Worm (Caenorhabditis elegans) whole organism, L4 larva: Measurements from ENCODE around the gene frpr-7.

ENCODE experiments used
- D1046.2 ChIP-seq: fragments of 200-800 bp; sonication (Bioruptor generic); IDR thresholded peaks from 2 replicates; pipeline ENCODE4 v1.3.6; 2022; ENCODE audit warnings: missing genetic modification characterization, missing compliant biosample characterization
- F26F4.8 ChIP-seq: fragments of 200-800 bp; sonication (Bioruptor generic); conservative IDR thresholded peaks from 2 replicates; pipeline ENCODE4 v1.3.6; 2022; ENCODE audit warnings: missing genetic modification characterization, missing compliant biosample characterization
- F44E2.7 ChIP-seq: fragments of 200-800 bp; sonication (Bioruptor generic); IDR thresholded peaks from 2 replicates; pipeline ENCODE4 v2.1.2; 2022; ENCODE audit warnings: missing genetic modification characterization, missing compliant biosample characterization
- F49E8.2 ChIP-seq: sonication (generic microtip); optimal IDR thresholded peaks from 2 replicates; lab custom pipeline; 2016; ENCODE audit warnings: missing compliant biosample characterization, mild to moderate bottlenecking, missing genetic modification characterization, borderline replicate concordance
- T20F7.1 ChIP-seq: fragments of 200-800 bp; sonication (Bioruptor generic); optimal IDR thresholded peaks from 2 replicates; lab custom pipeline; 2018; ENCODE audit warnings: mild to moderate bottlenecking, missing genetic modification characterization, missing compliant biosample characterization
- Y48G9A.11 ChIP-seq: fragments of 200-800 bp; sonication (Bioruptor generic); IDR thresholded peaks from 2 replicates; pipeline ENCODE4 v1.3.6; 2022; ENCODE audit warnings: missing genetic modification reagents, missing genetic modification characterization, missing compliant biosample characterization
- Y75B8A.6 ChIP-seq: fragments of 200-800 bp; sonication (Bioruptor generic); IDR thresholded peaks from 2 replicates; pipeline ENCODE4 v1.3.6; 2022; ENCODE audit warnings: missing genetic modification reagents, missing genetic modification characterization, missing compliant biosample characterization
- aha-1 ChIP-seq: fragments of 150-350 bp; peaks from one replicate; lab custom pipeline; 2014; ENCODE audit warnings: missing biosample characterization, missing genetic modification characterization
- aly-2 ChIP-seq: sonication (generic microtip); optimal IDR thresholded peaks from 2 replicates; lab custom pipeline; 2018; ENCODE audit warnings: missing biosample characterization, missing genetic modification characterization
- arid-1 ChIP-seq: fragments of 200-800 bp; sonication (Bioruptor generic); conservative IDR thresholded peaks from 2 replicates; pipeline ENCODE4 v1.3.6; 2022; ENCODE audit warnings: missing genetic modification reagents, missing genetic modification characterization, missing compliant biosample characterization
- ceh-20 ChIP-seq: fragments of 200-800 bp; sonication (Bioruptor generic); IDR thresholded peaks from 2 replicates; pipeline ENCODE4 v1.3.6; 2022; ENCODE audit warnings: missing genetic modification reagents, missing genetic modification characterization, missing compliant biosample characterization
- ceh-32 ChIP-seq: sonication (generic microtip); optimal IDR thresholded peaks from 2 replicates; lab custom pipeline; 2016; ENCODE audit warnings: mild to moderate bottlenecking, missing genetic modification characterization, missing compliant biosample characterization; ENCODE audit not compliant: poor library complexity
- cey-2 ChIP-seq: sonication (generic microtip); optimal IDR thresholded peaks from 3 replicates; lab custom pipeline; 2017; ENCODE audit warnings: missing genetic modification characterization, mild to moderate bottlenecking, missing compliant biosample characterization, antibody characterized with exemption, borderline replicate concordance; ENCODE audit not compliant: insufficient read depth
- ctbp-1 ChIP-seq: fragments of 200-800 bp; sonication (Bioruptor generic); IDR thresholded peaks from 2 replicates; pipeline ENCODE4 v1.3.6; 2022; ENCODE audit warnings: missing genetic modification reagents, missing genetic modification characterization, missing compliant biosample characterization
- daf-16 ChIP-seq, 3 experiments: sonication (generic microtip); optimal IDR thresholded peaks; 2 replicates each; lab custom pipeline; 2016 to 2017; ENCODE audit warnings: missing genetic modification characterization in 3 of 3, missing genetic modification reagents in 3 of 3, mild to moderate bottlenecking in 2 of 3, missing compliant biosample characterization in 2 of 3, missing biosample characterization in 1 of 3, moderate library complexity in 1 of 3
- daf-19 ChIP-seq: fragments of 200-800 bp; sonication (Bioruptor generic); conservative IDR thresholded peaks from 2 replicates; pipeline ENCODE4 v1.3.6; 2022; ENCODE audit warnings: missing genetic modification characterization, missing compliant biosample characterization
- dmd-6 ChIP-seq: fragments of 200-800 bp; sonication (Bioruptor generic); IDR thresholded peaks from 2 replicates; pipeline ENCODE4 v1.3.6; 2022; ENCODE audit warnings: missing genetic modification reagents, missing genetic modification characterization, missing compliant biosample characterization
- dmd-9 ChIP-seq: fragments of 200-800 bp; sonication (Bioruptor generic); IDR thresholded peaks from 2 replicates; pipeline ENCODE4 v1.3.6; 2022; ENCODE audit warnings: missing genetic modification reagents, missing genetic modification characterization, missing compliant biosample characterization
- duxl-1 ChIP-seq: sonication (generic microtip); optimal IDR thresholded peaks from 2 replicates; lab custom pipeline; 2016; ENCODE audit warnings: mild to moderate bottlenecking, missing genetic modification characterization, moderate library complexity, missing compliant biosample characterization; ENCODE audit not compliant: poor library complexity
- dve-1 ChIP-seq: sonication (generic microtip); optimal IDR thresholded peaks from 2 replicates; lab custom pipeline; 2017; ENCODE audit warnings: antibody characterized with exemption, mild to moderate bottlenecking, missing genetic modification characterization, missing compliant biosample characterization; ENCODE audit not compliant: insufficient read depth
- egl-43 ChIP-seq: fragments of 200-800 bp; sonication (Bioruptor generic); IDR thresholded peaks from 2 replicates; pipeline ENCODE4 v1.3.6; 2022; ENCODE audit warnings: missing genetic modification reagents, missing genetic modification characterization, missing compliant biosample characterization
- fkh-10 ChIP-seq: fragments of 150-350 bp; optimal IDR thresholded peaks from 2 replicates; lab custom pipeline; 2014; ENCODE audit warnings: missing biosample characterization, missing genetic modification reagents, missing genetic modification characterization
- fos-1 ChIP-seq: fragments of 150-350 bp; optimal IDR thresholded peaks from 2 replicates; lab custom pipeline; 2014; ENCODE audit warnings: missing biosample characterization, missing genetic modification characterization
- hlh-30 ChIP-seq: sonication (generic microtip); optimal IDR thresholded peaks from 2 replicates; lab custom pipeline; 2017; ENCODE audit warnings: antibody characterized with exemption, mild to moderate bottlenecking, missing genetic modification characterization, missing compliant biosample characterization; ENCODE audit not compliant: insufficient read depth
- hmg-1.1 ChIP-seq: fragments of 200-800 bp; sonication (Bioruptor generic); IDR thresholded peaks from 2 replicates; pipeline ENCODE4 v1.3.6; 2022; ENCODE audit warnings: missing genetic modification reagents, missing genetic modification characterization, missing compliant biosample characterization
- lim-7 ChIP-seq: fragments of 200-800 bp; sonication (Bioruptor generic); IDR thresholded peaks from 2 replicates; pipeline ENCODE4 v1.3.6; 2022; ENCODE audit warnings: missing genetic modification characterization, missing compliant biosample characterization
- lin-13 ChIP-seq: fragments of 150-350 bp; optimal IDR thresholded peaks from 2 replicates; lab custom pipeline; 2014; ENCODE audit warnings: missing biosample characterization, missing genetic modification reagents, missing genetic modification characterization
- lin-38 ChIP-seq: fragments of 200-800 bp; sonication (Bioruptor generic); IDR thresholded peaks from 2 replicates; pipeline ENCODE4 v1.3.6; 2022; ENCODE audit warnings: missing genetic modification reagents, missing genetic modification characterization, missing compliant biosample characterization
- madf-9 ChIP-seq: fragments of 200-800 bp; sonication (Bioruptor generic); conservative IDR thresholded peaks from 2 replicates; pipeline ENCODE4 v1.3.6; 2022; ENCODE audit warnings: missing genetic modification reagents, missing genetic modification characterization, missing compliant biosample characterization
- mdl-1 ChIP-seq, 2 experiments: fragments of 150-350 bp in 1 of 2; sonication (generic microtip) in 1 of 2; optimal IDR thresholded peaks; 2 replicates each; lab custom pipeline; 2014 to 2017; ENCODE audit warnings: missing biosample characterization in 2 of 2, missing genetic modification characterization in 2 of 2
- mdt-29 ChIP-seq: fragments of 200-800 bp; sonication (Bioruptor generic); IDR thresholded peaks from 2 replicates; pipeline ENCODE4 v1.3.6; 2022; ENCODE audit warnings: missing genetic modification reagents, missing genetic modification characterization, missing compliant biosample characterization
- mep-1 ChIP-seq: fragments of 150-350 bp; sonication (generic microtip); optimal IDR thresholded peaks from 3 replicates; lab custom pipeline; 2014; ENCODE audit warnings: missing biosample characterization, missing genetic modification characterization
- mes-2 ChIP-seq: sonication (generic microtip); optimal IDR thresholded peaks from 2 replicates; lab custom pipeline; 2016; ENCODE audit warnings: missing genotype, mild to moderate bottlenecking, missing genetic modification characterization, missing compliant biosample characterization; ENCODE audit not compliant: poor library complexity, severe bottlenecking
- nhr-48 ChIP-seq: sonication (generic microtip); optimal IDR thresholded peaks from 2 replicates; lab custom pipeline; 2016; ENCODE audit warnings: mild to moderate bottlenecking, missing genetic modification characterization, missing compliant biosample characterization
- pha-4 ChIP-seq, 2 experiments: fragments of 150-350 bp in 1 of 2; fragments of 200-800 bp in 1 of 2; sonication (Bioruptor generic) in 1 of 2; IDR thresholded peaks in 1 of 2; optimal IDR thresholded peaks in 1 of 2; 2 replicates each; pipeline versions ENCODE4 v1.3.6 to Lab custom; 2014 to 2022; ENCODE audit warnings: missing genetic modification characterization in 2 of 2, missing genetic modification reagents in 2 of 2, missing biosample characterization in 1 of 2, missing compliant biosample characterization in 1 of 2
- php-3 ChIP-seq: fragments of 200-800 bp; sonication (Bioruptor generic); IDR thresholded peaks from 2 replicates; pipeline ENCODE4 v1.3.6; 2022; ENCODE audit warnings: missing genetic modification reagents, missing genetic modification characterization, missing compliant biosample characterization
- saeg-2 ChIP-seq: fragments of 200-800 bp; sonication (Bioruptor generic); IDR thresholded peaks from 2 replicates; pipeline ENCODE4 v1.3.6; 2022; ENCODE audit warnings: missing genetic modification reagents, missing genetic modification characterization, missing compliant biosample characterization
- snpc-4 ChIP-seq: fragments of 150-350 bp; optimal IDR thresholded peaks from 2 replicates; lab custom pipeline; 2014; ENCODE audit warnings: missing biosample characterization, missing genetic modification characterization
- spr-3 ChIP-seq: fragments of 200-800 bp; sonication (Bioruptor generic); optimal IDR thresholded peaks from 2 replicates; lab custom pipeline; 2018; ENCODE audit warnings: mild to moderate bottlenecking, missing genetic modification characterization, missing compliant biosample characterization
- tra-1 ChIP-seq: fragments of 200-800 bp; sonication (Bioruptor generic); IDR thresholded peaks from 2 replicates; pipeline ENCODE4 v1.3.6; 2022; ENCODE audit warnings: missing genetic modification reagents, missing genetic modification characterization, missing compliant biosample characterization
- zfp-2 ChIP-seq: sonication (generic microtip); optimal IDR thresholded peaks from 2 replicates; lab custom pipeline; 2016; ENCODE audit warnings: mild to moderate bottlenecking, missing genetic modification characterization, missing compliant biosample characterization
- zfp-3 ChIP-seq: fragments of 200-800 bp; sonication (Bioruptor generic); conservative IDR thresholded peaks from 2 replicates; pipeline ENCODE4 v1.3.6; 2022; ENCODE audit warnings: missing genetic modification reagents, missing genetic modification characterization, missing compliant biosample characterization

The frpr-7 gene

DNA sequence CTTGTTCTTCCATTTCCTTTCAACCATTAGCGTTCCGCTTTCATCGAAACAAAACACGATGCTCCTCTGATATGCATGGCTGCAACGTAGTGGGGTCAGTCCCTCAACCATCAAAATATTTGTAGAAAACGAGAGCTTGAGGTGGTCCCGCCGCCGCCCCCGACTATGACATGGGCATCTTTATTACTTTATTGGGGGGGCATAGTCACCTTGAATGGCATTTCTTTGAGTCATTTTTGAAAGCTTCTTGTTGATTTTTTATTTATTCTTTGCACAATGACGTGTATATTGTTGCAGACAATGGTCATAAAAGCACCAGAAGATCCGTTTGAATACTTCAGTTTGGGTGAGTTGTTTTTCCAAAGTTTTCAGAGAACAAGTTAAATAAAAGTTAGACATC, 34.6 kb upstream of the frpr-7 start, which contains the start of gene ncs-7:
ncs-7 (plus strand) TSS at position 301 of the 400 bp plus-strand sequence.
- TF ChIP-seq nhr-48 (tag; lab: Kevin White, UChicago), result no peak
- no peak for TF ChIP-seq daf-19
- TF ChIP-seq lin-38 (GFP tag; lab: Robert Waterston, UW), result no peak
- no peak for TF ChIP-seq mdl-1 (tag; optimal IDR thresholded peaks at IDR 0.05; lab: Kevin White, UChicago)
- TF ChIP-seq mes-2, result no peak

DNA sequence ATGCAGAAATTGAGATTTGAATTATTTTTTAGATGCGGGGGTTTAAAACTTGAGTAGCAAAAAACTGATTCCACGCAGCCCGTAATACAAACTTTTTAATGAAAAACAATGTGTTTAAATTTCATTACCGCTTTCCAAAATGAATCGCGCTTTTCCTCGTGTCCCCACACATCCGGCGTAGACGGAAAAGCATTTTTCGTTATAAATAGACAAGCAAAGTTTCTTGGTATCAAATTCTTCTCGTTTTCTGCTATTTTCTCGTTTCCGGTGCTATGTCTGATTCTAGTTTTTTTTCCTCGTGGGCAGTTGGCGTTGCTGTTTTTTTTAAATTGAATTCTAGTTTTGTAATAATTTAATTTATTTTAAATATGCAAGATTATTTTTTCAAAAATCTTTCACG, 33.3 kb upstream of the frpr-7 start:
- TF ChIP-seq D1046.2 (GFP tag; lab: Robert Waterston, UW) (no peak), aha-1 (tag; lab: Kevin White, UChicago) (peak; percentile 63), duxl-1 (tag; lab: Kevin White, UChicago) (no peak), T20F7.1 (GFP tag; lab: Kevin White, UChicago) (no peak), aly-2 (tag; lab: Kevin White, UChicago) (no peak), F44E2.7 (GFP tag; lab: Robert Waterston, UW) (no peak), ceh-20 (GFP tag; lab: Robert Waterston, UW) (no peak), F49E8.2 (tag; lab: Kevin White, UChicago) (no peak)
- TF ChIP-seq, all 104 proteins: peak for 1

DNA sequence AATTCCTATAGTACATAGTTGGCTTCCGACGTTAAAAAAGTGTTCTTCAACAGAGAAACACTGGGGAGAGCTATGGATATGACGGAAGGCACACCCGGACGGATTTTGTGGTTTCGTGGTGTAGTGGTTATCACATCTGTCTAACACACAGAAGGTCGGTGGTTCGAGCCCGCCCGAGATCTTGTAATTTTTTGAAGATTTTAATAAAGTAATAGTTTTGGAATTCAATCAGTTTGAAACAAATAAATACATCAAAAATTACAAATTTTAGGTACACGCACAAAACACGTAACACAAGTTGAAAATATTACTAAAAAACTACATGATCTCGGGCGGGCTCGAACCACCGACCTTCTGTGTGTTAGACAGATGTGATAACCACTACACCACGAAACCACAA, 31.5 kb upstream of the frpr-7 start:
- TF ChIP-seq Y75B8A.6 (GFP tag; lab: Robert Waterston, UW), result 0 out of 2 replicates have a peak, but pooled peaks have one; percentile 28
- TF ChIP-seq Y48G9A.11 (GFP tag; lab: Robert Waterston, UW), result peak; percentile 72; the same call in 1 of the 2 replicates
- TF ChIP-seq ceh-32, result no peak
- 0 out of 2 replicates have a peak, but pooled peaks have one; percentile 26 for TF ChIP-seq ceh-20 (GFP tag; lab: Robert Waterston, UW)
- TF ChIP-seq dve-1 (tag; lab: Kevin White, UChicago), result peak; percentile 33
- TF ChIP-seq F44E2.7 (GFP tag; lab: Robert Waterston, UW), result peak; percentile 64; the same call in 1 of the 2 replicates
- TF ChIP-seq egl-43 (GFP tag; lab: Robert Waterston, UW), result peak; percentile 78
- peak; percentile 72; the same call in 1 of the 2 replicates for TF ChIP-seq pha-4 (GFP tag; IDR thresholded peaks at IDR 0.05; lab: Robert Waterston, UW)
- no peak for TF ChIP-seq pha-4 (tag; optimal IDR thresholded peaks at IDR 0.05; lab: Kevin White, UChicago)
- no peak for TF ChIP-seq spr-3 (GFP tag; lab: Kevin White, UChicago)
- no peak for TF ChIP-seq fkh-10 (GFP tag; lab: Kevin White, UChicago)
- TF ChIP-seq hlh-30, result peak; percentile 5
- TF ChIP-seq snpc-4 (tag; lab: Kevin White, UChicago), result no peak
- peak; percentile 44 for TF ChIP-seq lin-13 (GFP tag; lab: Kevin White, UChicago)
- 0 out of 2 replicates have a peak, but pooled peaks have one; percentile 44 for TF ChIP-seq daf-19
- TF ChIP-seq F26F4.8 (GFP tag; lab: Robert Waterston, UW), result peak; percentile 71; the same call in 1 of the 2 replicates
- TF ChIP-seq ctbp-1 (GFP tag; lab: Robert Waterston, UW), result peak; percentile 67; the same call in 1 of the 2 replicates
- TF ChIP-seq lim-7 (GFP tag; lab: Robert Waterston, UW), result peak; percentile 78
- TF ChIP-seq zfp-2 (tag; lab: Kevin White, UChicago), result no peak
- TF ChIP-seq arid-1 (GFP tag; lab: Robert Waterston, UW), result 0 out of 2 replicates have a peak, but pooled peaks have one; percentile 8
- peak in 1 of 2 experiments; percentile 6 for TF ChIP-seq daf-16 (GFP tag; optimal IDR thresholded peaks at IDR 0.05; lab: Kevin White, UChicago)
- TF ChIP-seq daf-16 (tag; optimal IDR thresholded peaks at IDR 0.05; lab: Kevin White, UChicago), result peak; percentile 27
- 0 out of 2 replicates have a peak, but pooled peaks have one; percentile 20 for TF ChIP-seq saeg-2 (GFP tag; lab: Robert Waterston, UW)
- TF ChIP-seq tra-1 (GFP tag; lab: Robert Waterston, UW), result 0 out of 2 replicates have a peak, but pooled peaks have one; percentile 54
- TF ChIP-seq php-3, result 0 out of 2 replicates have a peak, but pooled peaks have one; percentile 29
- peak; percentile 56; the same call in 1 of the 2 replicates for TF ChIP-seq madf-9 (GFP tag; lab: Robert Waterston, UW)
- TF ChIP-seq duxl-1 (tag; lab: Kevin White, UChicago), result no peak
- peak; percentile 73; the same call in 1 of the 2 replicates for TF ChIP-seq mdt-29 (GFP tag; lab: Robert Waterston, UW)
- TF ChIP-seq mep-1, result peak; percentile 1
- TF ChIP-seq fos-1, result no peak
- TF ChIP-seq zfp-3 (GFP tag; lab: Robert Waterston, UW), result 0 out of 2 replicates have a peak, but pooled peaks have one; percentile 11
- TF ChIP-seq cey-2 (tag; lab: Kevin White, UChicago), result no peak
- peak; percentile 73; the same call in 1 of the 2 replicates for TF ChIP-seq hmg-1.1 (GFP tag; lab: Robert Waterston, UW)
- TF ChIP-seq dmd-6 (GFP tag; lab: Robert Waterston, UW), result peak; percentile 43
- TF ChIP-seq dmd-9 (GFP tag; lab: Robert Waterston, UW), result 0 out of 2 replicates have a peak, but pooled peaks have one; percentile 16
